Worm (Caenorhabditis elegans) whole organism, L4 larva: Measurements from ENCODE around the gene smg-3.

Experiments
- Y105C5A.15 ChIP-seq: fragments of 200-800 bp; sonication (Bioruptor generic); IDR thresholded peaks from 2 replicates; pipeline ENCODE4 v1.3.6; 2022; ENCODE audit warnings: missing genetic modification characterization, missing compliant biosample characterization
- ZK546.5 ChIP-seq, 2 experiments: sonication (generic microtip); optimal IDR thresholded peaks; 2 replicates each; lab custom pipeline; 2017; ENCODE audit warnings: missing biosample characterization in 2 of 2, missing genetic modification characterization in 2 of 2
- aha-1 ChIP-seq: fragments of 150-350 bp; peaks from one replicate; lab custom pipeline; 2014; ENCODE audit warnings: missing biosample characterization, missing genetic modification characterization
- daf-12 ChIP-seq: fragments of 150-350 bp; optimal IDR thresholded peaks from 2 replicates; lab custom pipeline; 2014; ENCODE audit warnings: missing biosample characterization, missing genetic modification reagents, missing genetic modification characterization
- dmd-6 ChIP-seq: fragments of 200-800 bp; sonication (Bioruptor generic); IDR thresholded peaks from 2 replicates; pipeline ENCODE4 v1.3.6; 2022; ENCODE audit warnings: missing genetic modification reagents, missing genetic modification characterization, missing compliant biosample characterization
- lin-39 ChIP-seq: fragments of 150-350 bp; optimal IDR thresholded peaks from 2 replicates; lab custom pipeline; 2014; ENCODE audit warnings: missing biosample characterization, missing genetic modification reagents, missing genetic modification characterization
- nhr-237 ChIP-seq: sonication (generic microtip); optimal IDR thresholded peaks from 2 replicates; lab custom pipeline; 2017; ENCODE audit warnings: missing biosample characterization, missing genetic modification characterization
- pqm-1 ChIP-seq: sonication (generic microtip); optimal IDR thresholded peaks from 2 replicates; lab custom pipeline; 2017; ENCODE audit warnings: missing biosample characterization, missing genetic modification characterization
- set-16 ChIP-seq: fragments of 200-800 bp; sonication (Bioruptor generic); IDR thresholded peaks from 2 replicates; pipeline ENCODE4 v1.3.6; 2022; ENCODE audit warnings: missing genetic modification reagents, missing genetic modification characterization, missing compliant biosample characterization
- snpc-4 ChIP-seq: fragments of 150-350 bp; optimal IDR thresholded peaks from 2 replicates; lab custom pipeline; 2014; ENCODE audit warnings: missing biosample characterization, missing genetic modification characterization
- unc-62 ChIP-seq, 3 experiments: fragments of 150-350 bp in 1 of 3; sonication (generic microtip); optimal IDR thresholded peaks in 2 of 3; peaks in 1 of 3; 1 replicate in 1 of 3; 2 replicates in 2 of 3; lab custom pipeline; 2014 to 2017; ENCODE audit warnings: missing biosample characterization in 3 of 3, missing genetic modification characterization in 3 of 3, missing genetic modification reagents in 3 of 3, missing genotype in 1 of 3
- ztf-11 ChIP-seq: fragments of 150-350 bp; optimal IDR thresholded peaks from 2 replicates; lab custom pipeline; 2014; ENCODE audit warnings: missing biosample characterization, missing genetic modification characterization

ce11 chrIV:6413482-6413881, 40.6 kb upstream of the smg-3 start, which contains the start of gene nlp-71:
- no peak for TF ChIP-seq ztf-11 (tag; lab: Kevin White, UChicago)
- TF ChIP-seq dmd-6 (GFP tag; lab: Robert Waterston, UW) = no peak
- no peak for TF ChIP-seq ZK546.5 (tag; optimal IDR thresholded peaks at IDR 0.05; lab: Kevin White, UChicago)
- TF ChIP-seq unc-62 (GFP tag; optimal IDR thresholded peaks at IDR 0.05 in 1 of 2; lab: Kevin White, UChicago) = no peak
- TF ChIP-seq unc-62 (tag; optimal IDR thresholded peaks at IDR 0.05; lab: Kevin White, UChicago) = no peak
- no peak for TF ChIP-seq set-16 (GFP tag; lab: Robert Waterston, UW)
- TF ChIP-seq nhr-237 (tag; lab: Kevin White, UChicago) = no peak
- TF ChIP-seq daf-12 (tag; lab: Kevin White, UChicago) = no peak
- TF ChIP-seq lin-39 (tag; lab: Kevin White, UChicago) = no peak
- TF ChIP-seq Y105C5A.15 (GFP tag; lab: Robert Waterston, UW) = no peak
- no peak for TF ChIP-seq aha-1 (tag; lab: Kevin White, UChicago)
- TF ChIP-seq snpc-4 = no peak
- TF ChIP-seq pqm-1 (tag; lab: Kevin White, UChicago) = no peak
